Worm (Caenorhabditis elegans) whole organism, late embryonic: ENCODE results near the gene C39B5.5.
A peak's percentile ranks its signal among the peaks of the same experiment; 100 is the strongest.

ENCODE experiments used
- C08G9.2 ChIP-seq: sonication (generic microtip); optimal IDR thresholded peaks from 2 replicates; lab custom pipeline; 2016; ENCODE audit warnings: mild to moderate bottlenecking, missing genetic modification characterization, moderate library complexity, missing compliant biosample characterization
- C38D4.7 ChIP-seq: fragments of 200-800 bp; sonication (Bioruptor generic); optimal IDR thresholded peaks from 2 replicates; lab custom pipeline; 2018; ENCODE audit warnings: mild to moderate bottlenecking, missing genetic modification characterization, moderate library complexity, missing compliant biosample characterization
- F13H6.1 ChIP-seq: sonication (generic microtip); optimal IDR thresholded peaks from 2 replicates; lab custom pipeline; 2016; ENCODE audit warnings: missing genetic modification characterization, missing compliant biosample characterization
- T23F11.4 ChIP-seq: fragments of 200-800 bp; sonication (Bioruptor generic); optimal IDR thresholded peaks from 2 replicates; lab custom pipeline; 2018; ENCODE audit warnings: mild to moderate bottlenecking, missing genetic modification characterization, missing compliant biosample characterization
- ahr-1 ChIP-seq: sonication (generic microtip); optimal IDR thresholded peaks from 2 replicates; lab custom pipeline; 2016; ENCODE audit warnings: missing genetic modification characterization, missing compliant biosample characterization
- ama-1 ChIP-seq: fragments of 150-350 bp; optimal IDR thresholded peaks from 2 replicates; lab custom pipeline; 2014
- ceh-14 ChIP-seq: sonication (generic microtip); optimal IDR thresholded peaks from 2 replicates; lab custom pipeline; 2016; ENCODE audit warnings: missing genotype, missing genetic modification characterization, missing compliant biosample characterization
- ceh-18 ChIP-seq: sonication (generic microtip); optimal IDR thresholded peaks from 2 replicates; lab custom pipeline; 2016; ENCODE audit warnings: missing genetic modification characterization, missing compliant biosample characterization
- ceh-19 ChIP-seq: fragments of 200-800 bp; sonication (Bioruptor generic); optimal IDR thresholded peaks from 2 replicates; lab custom pipeline; 2018; ENCODE audit warnings: mild to moderate bottlenecking, missing genetic modification characterization, missing compliant biosample characterization
- ceh-2 ChIP-seq: sonication (generic microtip); optimal IDR thresholded peaks from 2 replicates; lab custom pipeline; 2016; ENCODE audit warnings: missing genotype, missing genetic modification characterization, missing compliant biosample characterization
- ceh-22 ChIP-seq: sonication (generic microtip); optimal IDR thresholded peaks from 2 replicates; lab custom pipeline; 2017; ENCODE audit warnings: missing biosample characterization, missing genetic modification characterization
- ceh-30 ChIP-seq: fragments of 150-350 bp; optimal IDR thresholded peaks from 2 replicates; lab custom pipeline; 2014; ENCODE audit warnings: missing biosample characterization, missing genetic modification characterization
- ceh-31 ChIP-seq: sonication (generic microtip); optimal IDR thresholded peaks from 2 replicates; lab custom pipeline; 2016; ENCODE audit warnings: missing genetic modification characterization, missing compliant biosample characterization
- ceh-34 ChIP-seq: sonication (generic microtip); optimal IDR thresholded peaks from 2 replicates; lab custom pipeline; 2016; ENCODE audit warnings: mild to moderate bottlenecking, missing genetic modification characterization, missing compliant biosample characterization
- ceh-9 ChIP-seq: sonication (generic microtip); optimal IDR thresholded peaks from 2 replicates; lab custom pipeline; 2016; ENCODE audit warnings: mild to moderate bottlenecking, missing genetic modification characterization, inconsistent platforms, missing compliant biosample characterization
- dmd-4 ChIP-seq: sonication (generic microtip); optimal IDR thresholded peaks from 2 replicates; lab custom pipeline; 2016; ENCODE audit warnings: borderline replicate concordance, missing genetic modification characterization, missing compliant biosample characterization
- dve-1 ChIP-seq: sonication (generic microtip); optimal IDR thresholded peaks from 2 replicates; lab custom pipeline; 2017; ENCODE audit warnings: antibody characterized with exemption, mild to moderate bottlenecking, missing genetic modification characterization, missing compliant biosample characterization
- elt-2 ChIP-seq: sonication (generic microtip); optimal IDR thresholded peaks from 2 replicates; lab custom pipeline; 2016; ENCODE audit warnings: missing genetic modification reagents, missing genetic modification characterization, missing compliant biosample characterization
- ets-4 ChIP-seq: sonication (generic microtip); optimal IDR thresholded peaks from 2 replicates; lab custom pipeline; 2016; ENCODE audit warnings: missing genetic modification characterization, missing compliant biosample characterization
- fkh-10 ChIP-seq: fragments of 150-350 bp; optimal IDR thresholded peaks from 2 replicates; lab custom pipeline; 2014; ENCODE audit warnings: missing biosample characterization, missing genetic modification reagents, missing genetic modification characterization
- fkh-6 ChIP-seq: sonication (generic microtip); optimal IDR thresholded peaks from 2 replicates; lab custom pipeline; 2016; ENCODE audit warnings: missing genetic modification characterization, missing compliant biosample characterization
- hlh-15 ChIP-seq: sonication (generic microtip); optimal IDR thresholded peaks from 2 replicates; lab custom pipeline; 2016; ENCODE audit warnings: missing genetic modification characterization, missing compliant biosample characterization
- hlh-30 ChIP-seq: sonication (generic microtip); optimal IDR thresholded peaks from 2 replicates; lab custom pipeline; 2017; ENCODE audit warnings: antibody characterized with exemption, missing genetic modification characterization, missing compliant biosample characterization; ENCODE audit not compliant: insufficient read depth
- hlh-6 ChIP-seq: sonication (generic microtip); optimal IDR thresholded peaks from 2 replicates; lab custom pipeline; 2016; ENCODE audit warnings: missing genotype, missing genetic modification characterization, missing compliant biosample characterization
- hlh-8 ChIP-seq: sonication (generic microtip); optimal IDR thresholded peaks from 2 replicates; lab custom pipeline; 2016; ENCODE audit warnings: missing genotype, missing genetic modification characterization, missing compliant biosample characterization
- lim-6 ChIP-seq: sonication (generic microtip); optimal IDR thresholded peaks from 2 replicates; lab custom pipeline; 2016; ENCODE audit warnings: missing genetic modification characterization, missing compliant biosample characterization
- nfya-1 ChIP-seq: sonication (generic microtip); optimal IDR thresholded peaks from 2 replicates; lab custom pipeline; 2017; ENCODE audit warnings: missing genetic modification characterization, mild to moderate bottlenecking, missing compliant biosample characterization, antibody characterized with exemption, moderate library complexity
- odd-2 ChIP-seq: sonication (generic microtip); optimal IDR thresholded peaks from 2 replicates; lab custom pipeline; 2017; ENCODE audit warnings: antibody characterized with exemption, mild to moderate bottlenecking, missing genetic modification characterization, missing compliant biosample characterization
- pag-3 ChIP-seq: sonication (generic microtip); optimal IDR thresholded peaks from 2 replicates; lab custom pipeline; 2016; ENCODE audit warnings: missing compliant biosample characterization, missing genetic modification characterization, borderline replicate concordance
- pat-9 ChIP-seq: fragments of 200-800 bp; sonication (Bioruptor generic); optimal IDR thresholded peaks from 2 replicates; lab custom pipeline; 2018; ENCODE audit warnings: mild to moderate bottlenecking, missing genetic modification characterization, moderate library complexity, missing compliant biosample characterization
- pha-2 ChIP-seq: sonication (generic microtip); optimal IDR thresholded peaks from 2 replicates; lab custom pipeline; 2017; ENCODE audit warnings: mild to moderate bottlenecking, missing genetic modification characterization, missing compliant biosample characterization
- pqm-1 ChIP-seq: sonication (generic microtip); optimal IDR thresholded peaks from 2 replicates; lab custom pipeline; 2016; ENCODE audit warnings: missing genetic modification characterization, missing compliant biosample characterization
- pros-1 ChIP-seq: fragments of 150-350 bp; optimal IDR thresholded peaks from 2 replicates; lab custom pipeline; 2014; ENCODE audit warnings: missing biosample characterization, missing genetic modification reagents, missing genetic modification characterization
- rnt-1 ChIP-seq: sonication (generic microtip); optimal IDR thresholded peaks from 2 replicates; lab custom pipeline; 2016; ENCODE audit warnings: missing genetic modification characterization, missing compliant biosample characterization
- sox-2 ChIP-seq: fragments of 200-800 bp; sonication (Bioruptor generic); IDR thresholded peaks from 2 replicates; pipeline ENCODE4 v1.3.6; 2022; ENCODE audit warnings: missing genetic modification reagents, missing genetic modification characterization, missing compliant biosample characterization
- syd-9 ChIP-seq: sonication (generic microtip); optimal IDR thresholded peaks from 2 replicates; lab custom pipeline; 2016; ENCODE audit warnings: mild to moderate bottlenecking, missing genetic modification characterization, moderate library complexity, missing compliant biosample characterization
- tbx-2 ChIP-seq: sonication (generic microtip); optimal IDR thresholded peaks from 2 replicates; lab custom pipeline; 2016; ENCODE audit warnings: missing genetic modification characterization, missing compliant biosample characterization
- ttx-3 ChIP-seq: sonication (generic microtip); optimal IDR thresholded peaks from 2 replicates; lab custom pipeline; 2016; ENCODE audit warnings: missing genetic modification reagents, missing genetic modification characterization, missing compliant biosample characterization
- unc-3 ChIP-seq, 2 experiments: fragments of 200-800 bp in 1 of 2; sonication (Bioruptor generic) in 1 of 2; sonication (generic microtip) in 1 of 2; conservative IDR thresholded peaks in 1 of 2; optimal IDR thresholded peaks in 1 of 2; 2 replicates each; pipeline versions ENCODE4 v1.3.6 to Lab custom; 2016 to 2022; ENCODE audit warnings: missing compliant biosample characterization in 2 of 2, missing genetic modification characterization in 2 of 2, missing genetic modification reagents in 1 of 2
- unc-86 ChIP-seq: sonication (generic microtip); optimal IDR thresholded peaks from 2 replicates; lab custom pipeline; 2016; ENCODE audit warnings: missing genetic modification characterization, missing compliant biosample characterization
- zip-5 ChIP-seq: sonication (generic microtip); optimal IDR thresholded peaks from 2 replicates; lab custom pipeline; 2016; ENCODE audit warnings: missing genetic modification characterization, missing compliant biosample characterization

The C39B5.5 gene

DNA sequence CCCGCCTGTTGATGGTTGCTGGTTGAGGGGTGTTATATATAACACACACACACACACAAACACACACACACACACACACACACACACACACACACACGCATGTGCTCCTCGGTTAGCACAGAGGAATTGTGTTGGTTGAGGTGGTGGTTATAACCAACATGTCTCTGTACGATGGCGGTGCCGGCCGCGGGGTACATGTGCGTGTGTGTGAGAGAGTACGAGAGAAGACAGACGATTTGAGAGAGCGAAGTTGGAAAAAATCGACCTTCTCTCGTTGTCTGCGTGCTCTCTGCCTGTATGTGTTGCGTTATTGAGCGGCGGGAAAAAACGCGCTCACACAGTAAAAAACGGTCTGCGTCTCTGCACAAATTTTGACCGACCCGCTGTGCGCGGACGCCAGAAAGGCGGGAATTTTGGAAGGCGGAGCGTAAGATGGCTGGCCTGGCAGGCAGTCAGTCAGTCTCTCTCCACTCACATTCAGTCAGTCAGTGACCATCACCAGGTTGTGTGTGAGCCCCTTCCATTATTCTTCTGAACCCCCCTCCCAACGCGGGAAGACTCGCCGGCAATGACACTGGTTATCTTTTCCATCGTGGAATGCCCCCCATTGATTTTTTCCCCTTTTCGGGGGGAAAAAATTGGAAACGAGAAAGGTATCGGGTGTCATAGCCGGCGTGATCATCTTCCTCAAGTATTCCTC is 35.9 kb upstream of the C39B5.5 start:
- peak; percentile 95 for TF ChIP-seq ceh-18 (tag; lab: Kevin White, UChicago)
- peak; percentile 66 for TF ChIP-seq tbx-2
- peak; percentile 47 for TF ChIP-seq ets-4 (tag; lab: Kevin White, UChicago)
- TF ChIP-seq unc-3 (GFP tag; conservative IDR thresholded peaks at IDR 0.05; lab: Robert Waterston, UW), result no peak
- no peak for TF ChIP-seq unc-3 (tag; optimal IDR thresholded peaks at IDR 0.05; lab: Kevin White, UChicago)
- peak; percentile 40 for TF ChIP-seq F13H6.1
- TF ChIP-seq syd-9 (tag; lab: Kevin White, UChicago), result no peak
- TF ChIP-seq sox-2 (GFP tag; lab: Robert Waterston, UW), result no peak
- TF ChIP-seq pros-1, result peak; percentile 28
- peak; percentile 35 for TF ChIP-seq hlh-30
- TF ChIP-seq fkh-10, result no peak
- TF ChIP-seq ahr-1 (tag; lab: Kevin White, UChicago), result no peak
- TF ChIP-seq C08G9.2 (tag; lab: Kevin White, UChicago), result no peak
- peak; percentile 75 for TF ChIP-seq dve-1 (tag; lab: Kevin White, UChicago)
- no peak for TF ChIP-seq lim-6
- peak; percentile 60 for TF ChIP-seq pqm-1 (tag; lab: Kevin White, UChicago)
- peak; percentile 53 for TF ChIP-seq ceh-31 (tag; lab: Kevin White, UChicago)
- no peak for TF ChIP-seq ttx-3 (tag; lab: Kevin White, UChicago)
- peak; percentile 13 for TF ChIP-seq T23F11.4 (GFP tag; lab: Kevin White, UChicago)
- TF ChIP-seq nfya-1 (tag; lab: Kevin White, UChicago), result peak; percentile 52
- TF ChIP-seq ceh-14, result no peak
- peak; percentile 72 for TF ChIP-seq rnt-1 (tag; lab: Kevin White, UChicago)
- no peak for TF ChIP-seq ceh-22
- TF ChIP-seq ceh-19, result peak; percentile 27
- peak; percentile 51 for TF ChIP-seq hlh-8 (tag; lab: Kevin White, UChicago)
- no peak for TF ChIP-seq odd-2 (tag; lab: Kevin White, UChicago)
- no peak for TF ChIP-seq zip-5 (tag; lab: Kevin White, UChicago)
- peak; percentile 56 for TF ChIP-seq elt-2 (tag; lab: Kevin White, UChicago)
- peak; percentile 62 for TF ChIP-seq ceh-34
- TF ChIP-seq ceh-2, result peak; percentile 54
- TF ChIP-seq pat-9 (tag; lab: Kevin White, UChicago), result no peak
- no peak for TF ChIP-seq unc-86 (tag; lab: Kevin White, UChicago)
- TF ChIP-seq dmd-4 (tag; lab: Kevin White, UChicago), result no peak
- TF ChIP-seq pha-2 (tag; lab: Kevin White, UChicago), result peak; percentile 59

DNA sequence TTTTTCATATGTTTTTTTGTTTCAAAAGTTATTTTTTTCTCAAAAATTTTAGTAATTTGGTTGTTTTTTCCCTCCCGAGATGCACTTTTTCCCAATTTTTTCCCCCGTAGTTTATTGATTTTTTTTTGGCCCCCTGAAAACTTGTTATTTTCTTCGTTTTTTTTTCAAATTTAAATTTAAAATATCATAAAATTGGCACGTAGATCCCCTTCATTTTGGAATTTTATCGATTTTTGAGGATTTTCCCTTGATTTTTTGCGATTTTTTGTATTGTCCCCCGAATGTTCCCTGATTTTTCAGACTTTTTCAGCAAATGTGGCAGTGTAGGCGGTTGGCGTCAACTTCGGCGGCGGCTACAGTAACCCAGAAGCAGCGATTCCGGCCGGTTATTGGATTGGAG is 10.3 kb upstream of the C39B5.5 start, which contains the start of gene C39B5.6:
TSS of gene C39B5.6 (plus strand) at position 301 of the 400 bp plus-strand sequence.
- TF ChIP-seq ama-1, result no peak
- no peak for TF ChIP-seq hlh-6 (tag; lab: Kevin White, UChicago)
- TF ChIP-seq ceh-30 (tag; lab: Kevin White, UChicago), result no peak
- TF ChIP-seq ceh-31 (tag; lab: Kevin White, UChicago), result no peak
- TF ChIP-seq sox-2 (GFP tag; lab: Robert Waterston, UW), result no peak
- no peak for TF ChIP-seq unc-3 (GFP tag; conservative IDR thresholded peaks at IDR 0.05; lab: Robert Waterston, UW)
- no peak for TF ChIP-seq unc-3 (tag; optimal IDR thresholded peaks at IDR 0.05; lab: Kevin White, UChicago)
- TF ChIP-seq pqm-1 (tag; lab: Kevin White, UChicago), result no peak
- no peak for TF ChIP-seq fkh-6 (tag; lab: Kevin White, UChicago)
- no peak for TF ChIP-seq pag-3 (tag; lab: Kevin White, UChicago)
- TF ChIP-seq syd-9 (tag; lab: Kevin White, UChicago), result no peak
- TF ChIP-seq ceh-9, result no peak
- TF ChIP-seq dve-1 (tag; lab: Kevin White, UChicago), result no peak
- no peak for TF ChIP-seq C38D4.7
- TF ChIP-seq hlh-15 (tag; lab: Kevin White, UChicago), result no peak
- TF ChIP-seq hlh-8 (tag; lab: Kevin White, UChicago), result no peak
